In genomic region chrII:11042878-11043331, ce11 we compare ENCODE assay signal across 3 worm cellular contexts.
TF ChIP-seq lines count a peak whose summit lies in the region.

No protein-coding gene starts in this region.

TF ChIP-seq in whole organism, L1 larva, 84 proteins besides CTCF, POLR2A, EP300 and RAD21 (continued from another document and continues in another):
- TF ChIP-seq fkh-4 (tag; optimal IDR thresholded peaks at IDR 0.05; lab: Kevin White, UChicago; ENCODE audit: borderline replicate concordance) (no peak), nhr-71 (tag; optimal IDR thresholded peaks at IDR 0.05; lab: Kevin White, UChicago) (peak; percentile 78), rnt-1 (tag; optimal IDR thresholded peaks at IDR 0.05; lab: Kevin White, UChicago) (peak; percentile 56), mab-9 (GFP tag; IDR thresholded peaks at IDR 0.05; lab: Robert Waterston, UW) (0 out of 2 replicates have a peak, but pooled peaks have one; percentile 50), tbx-2 (tag; optimal IDR thresholded peaks at IDR 0.05; lab: Kevin White, UChicago) (peak; percentile 58), ztf-11 (tag; optimal IDR thresholded peaks at IDR 0.05; lab: Kevin White, UChicago) (peak in 1 of 2 experiments; percentile 5), egl-13 (tag; optimal IDR thresholded peaks at IDR 0.05; lab: Kevin White, UChicago) (peak; percentile 54), unc-130 (tag; optimal IDR thresholded peaks at IDR 0.05; lab: Kevin White, UChicago) (peak; percentile 45), grh-1 (GFP tag; IDR thresholded peaks at IDR 0.05; lab: Robert Waterston, UW) (no peak), zag-1 (tag; optimal IDR thresholded peaks at IDR 0.05; lab: Kevin White, UChicago) (no peak), pag-3 (tag; optimal IDR thresholded peaks at IDR 0.05; lab: Kevin White, UChicago; ENCODE audit: borderline replicate concordance, insufficient read depth) (peak; percentile 12), snu-23 (GFP tag; optimal IDR thresholded peaks at IDR 0.05; lab: Kevin White, UChicago) (peak; percentile 83), alr-1 (tag; optimal IDR thresholded peaks at IDR 0.05; lab: Kevin White, UChicago; ENCODE audit: borderline replicate concordance) (no peak), aly-2 (tag; optimal IDR thresholded peaks at IDR 0.05; lab: Kevin White, UChicago) (no peak), nhr-84 (tag; optimal IDR thresholded peaks at IDR 0.05; lab: Kevin White, UChicago) (no peak), skn-1 (tag; optimal IDR thresholded peaks at IDR 0.05; lab: Kevin White, UChicago) (peak; percentile 46), sup-37 (GFP tag; optimal IDR thresholded peaks at IDR 0.05; lab: Kevin White, UChicago) (no peak), unc-30 (tag; optimal IDR thresholded peaks at IDR 0.05; lab: Kevin White, UChicago) (no peak), ama-1 (optimal IDR thresholded peaks at IDR 0.05; lab: Kevin White, UChicago) (no peak), fkh-8 (tag; optimal IDR thresholded peaks at IDR 0.05; lab: Kevin White, UChicago) (peak; percentile 86), Y116A8C.19 (tag; optimal IDR thresholded peaks at IDR 0.05; lab: Kevin White, UChicago; ENCODE audit: borderline replicate concordance) (no peak), C04F5.9 (tag; optimal IDR thresholded peaks at IDR 0.05; lab: Kevin White, UChicago) (no peak), hpl-2 (GFP tag; optimal IDR thresholded peaks at IDR 0.05; lab: Kevin White, UChicago) (peak; percentile 6), pax-3 (tag; optimal IDR thresholded peaks at IDR 0.05; lab: Kevin White, UChicago) (peak; percentile 1), nhr-47 (tag; optimal IDR thresholded peaks at IDR 0.05; lab: Kevin White, UChicago) (peak; percentile 68), ceh-8 (GFP tag; optimal IDR thresholded peaks at IDR 0.05; lab: Kevin White, UChicago) (peak; percentile 65), snpc-4 (tag; optimal IDR thresholded peaks at IDR 0.05; lab: Kevin White, UChicago) (peak; percentile 4), C34B4.2 (tag; optimal IDR thresholded peaks at IDR 0.05; lab: Kevin White, UChicago) (no peak), ces-1 (GFP tag; optimal IDR thresholded peaks at IDR 0.05; lab: Kevin White, UChicago) (no peak), nhr-77 (tag; optimal IDR thresholded peaks at IDR 0.05; lab: Kevin White, UChicago) (peak; percentile 52), nhr-12 (tag; optimal IDR thresholded peaks at IDR 0.05; lab: Kevin White, UChicago) (no peak), elt-3 (tag; optimal IDR thresholded peaks at IDR 0.05; lab: Kevin White, UChicago) (no peak), lin-39 (tag; optimal IDR thresholded peaks at IDR 0.05; lab: Kevin White, UChicago) (no peak), unc-62 (GFP tag; optimal IDR thresholded peaks at IDR 0.05; lab: Kevin White, UChicago) (no peak), lin-14 (GFP tag; optimal IDR thresholded peaks at IDR 0.05; lab: Kevin White, UChicago) (peak; percentile 95), xbp-1 (tag; optimal IDR thresholded peaks at IDR 0.05; lab: Kevin White, UChicago) (peak; percentile 49), mep-1 (tag; optimal IDR thresholded peaks at IDR 0.05; lab: Kevin White, UChicago) (peak; percentile 61), swsn-7 (tag; optimal IDR thresholded peaks at IDR 0.05; lab: Kevin White, UChicago) (peak; percentile 67), F16B12.6 (tag; optimal IDR thresholded peaks at IDR 0.05; lab: Kevin White, UChicago) (peak; percentile 36), ets-5 (GFP tag; IDR thresholded peaks at IDR 0.05; lab: Robert Waterston, UW) (no peak), lir-3 (tag; optimal IDR thresholded peaks at IDR 0.05; lab: Kevin White, UChicago; ENCODE audit: poor library complexity) (peak; percentile 43), elt-2 (tag; optimal IDR thresholded peaks at IDR 0.05; lab: Kevin White, UChicago) (peak; percentile 26), nhr-85 (tag; lab: Kevin White, UChicago) (peak; percentile 52), lin-13 (GFP tag; optimal IDR thresholded peaks at IDR 0.05; lab: Kevin White, UChicago) (no peak)

TF ChIP-seq in whole organism, L3 larva, 47 proteins besides CTCF, POLR2A, EP300 and RAD21 (continued from another document):
- TF ChIP-seq lin-39 (tag; optimal IDR thresholded peaks at IDR 0.05; lab: Kevin White, UChicago) (peak; percentile 86), nhr-23 (tag; optimal IDR thresholded peaks at IDR 0.05; lab: Kevin White, UChicago) (no peak), snpc-4 (tag; optimal IDR thresholded peaks at IDR 0.05; lab: Kevin White, UChicago) (peak; percentile 21), ceh-82 (tag; optimal IDR thresholded peaks at IDR 0.05; lab: Kevin White, UChicago) (no peak), nhr-76 (tag; optimal IDR thresholded peaks at IDR 0.05; lab: Kevin White, UChicago) (no peak), nhr-43 (tag; optimal IDR thresholded peaks at IDR 0.05; lab: Kevin White, UChicago; ENCODE audit: poor library complexity, severe bottlenecking) (no peak), egl-5 (tag; optimal IDR thresholded peaks at IDR 0.05; lab: Kevin White, UChicago) (peak; percentile 55), ama-1 (optimal IDR thresholded peaks at IDR 0.05; lab: Kevin White, UChicago) (no peak), skn-1 (tag; optimal IDR thresholded peaks at IDR 0.05; lab: Kevin White, UChicago) (peak; percentile 46), daf-12 (tag; optimal IDR thresholded peaks at IDR 0.05; lab: Kevin White, UChicago) (no peak), zag-1 (tag; optimal IDR thresholded peaks at IDR 0.05; lab: Kevin White, UChicago) (no peak), pha-4 (tag; optimal IDR thresholded peaks at IDR 0.05; lab: Kevin White, UChicago) (peak; percentile 64), unc-62 (GFP tag; optimal IDR thresholded peaks at IDR 0.05; lab: Kevin White, UChicago) (peak; percentile 19), nhr-67 (tag; optimal IDR thresholded peaks at IDR 0.05; lab: Kevin White, UChicago) (no peak), nhr-28 (tag; optimal IDR thresholded peaks at IDR 0.05; lab: Kevin White, UChicago) (no peak), pqm-1 (tag; optimal IDR thresholded peaks at IDR 0.05; lab: Kevin White, UChicago) (peak; percentile 71), elt-1 (tag; optimal IDR thresholded peaks at IDR 0.05; lab: Kevin White, UChicago) (no peak), sea-2 (GFP tag; optimal IDR thresholded peaks at IDR 0.05; lab: Kevin White, UChicago) (peak; percentile 25), lsy-12 (tag; optimal IDR thresholded peaks at IDR 0.05; lab: Kevin White, UChicago) (peak; percentile 31), ztf-11 (tag; optimal IDR thresholded peaks at IDR 0.05; lab: Kevin White, UChicago) (peak; percentile 18), fkh-2 (tag; optimal IDR thresholded peaks at IDR 0.05; lab: Kevin White, UChicago) (no peak), elt-3 (tag; optimal IDR thresholded peaks at IDR 0.05; lab: Kevin White, UChicago) (no peak), nhr-25 (tag; optimal IDR thresholded peaks at IDR 0.05; lab: Kevin White, UChicago) (peak; percentile 24), ZK546.5 (tag; optimal IDR thresholded peaks at IDR 0.05; lab: Kevin White, UChicago) (no peak), tbx-2 (tag; optimal IDR thresholded peaks at IDR 0.05; lab: Kevin White, UChicago) (peak; percentile 23), nfya-1 (tag; optimal IDR thresholded peaks at IDR 0.05; lab: Kevin White, UChicago; ENCODE audit: insufficient read depth) (peak; percentile 86), nhr-237 (tag; optimal IDR thresholded peaks at IDR 0.05; lab: Kevin White, UChicago) (no peak)

TF ChIP-seq in whole organism, young adult, 124 proteins besides CTCF, POLR2A, EP300 and RAD21 (continued from another document):
- TF ChIP-seq chd-7 (tag; optimal IDR thresholded peaks at IDR 0.05; lab: Kevin White, UChicago) (peak; percentile 1), ama-1 (optimal IDR thresholded peaks at IDR 0.05; lab: Kevin White, UChicago) (no peak), ama-1 (GFP tag; optimal IDR thresholded peaks at IDR 0.05; lab: Kevin White, UChicago) (peak; percentile 13 to 67), ztf-18 (tag; optimal IDR thresholded peaks at IDR 0.05; lab: Kevin White, UChicago) (peak; percentile 52), F49E8.2 (tag; optimal IDR thresholded peaks at IDR 0.05; lab: Kevin White, UChicago; ENCODE audit: insufficient read depth) (no peak), nhr-80 (tag; optimal IDR thresholded peaks at IDR 0.05; lab: Kevin White, UChicago) (peak; percentile 93), hlh-12 (tag; optimal IDR thresholded peaks at IDR 0.05; lab: Kevin White, UChicago) (no peak), ZK185.1 (tag; optimal IDR thresholded peaks at IDR 0.05; lab: Kevin White, UChicago; ENCODE audit: poor library complexity, severe bottlenecking) (peak; percentile 22), egrh-3 (GFP tag; IDR thresholded peaks at IDR 0.05; lab: Robert Waterston, UW) (peak; percentile 72), C17E4.6 (GFP tag; IDR thresholded peaks at IDR 0.05; lab: Robert Waterston, UW) (no peak), bed-2 (GFP tag; IDR thresholded peaks at IDR 0.05; lab: Robert Waterston, UW) (no peak), Y53G8AR.9 (GFP tag; conservative IDR thresholded peaks at IDR 0.05; lab: Robert Waterston, UW) (0 out of 2 replicates have a peak, but pooled peaks have one; percentile 50), repo-1 (tag; optimal IDR thresholded peaks at IDR 0.05; lab: Kevin White, UChicago) (no peak), lir-1 (GFP tag; conservative IDR thresholded peaks at IDR 0.05; lab: Robert Waterston, UW) (0 out of 2 replicates have a peak, but pooled peaks have one; percentile 24), F23B12.7 (tag; optimal IDR thresholded peaks at IDR 0.05; lab: Kevin White, UChicago; ENCODE audit: insufficient read depth) (peak; percentile 29), egl-44 (GFP tag; IDR thresholded peaks at IDR 0.05; lab: Robert Waterston, UW) (0 out of 2 replicates have a peak, but pooled peaks have one; percentile 60), somi-1 (GFP tag; optimal IDR thresholded peaks at IDR 0.05; lab: Kevin White, UChicago) (no peak), Y67H2A.10 (GFP tag; conservative IDR thresholded peaks at IDR 0.05; lab: Robert Waterston, UW) (0 out of 2 replicates have a peak, but pooled peaks have one; percentile 29), lin-35 (GFP tag; optimal IDR thresholded peaks at IDR 0.05; lab: Kevin White, UChicago) (peak in 1 of 3 experiments; percentile 7), let-607 (tag; optimal IDR thresholded peaks at IDR 0.05; lab: Kevin White, UChicago) (peak; percentile 9 to 14), attf-6 (GFP tag; IDR thresholded peaks at IDR 0.05; lab: Robert Waterston, UW) (no peak), B0035.1 (tag; optimal IDR thresholded peaks at IDR 0.05; lab: Kevin White, UChicago) (no peak), hmg-1.2 (GFP tag; IDR thresholded peaks at IDR 0.05; lab: Robert Waterston, UW) (peak; percentile 56), snpc-4 (GFP tag; optimal IDR thresholded peaks at IDR 0.05; lab: Kevin White, UChicago) (no peak), snpc-4 (tag; optimal IDR thresholded peaks at IDR 0.05; lab: Kevin White, UChicago) (peak; percentile 26 to 57 (median 46)), cebp-1 (GFP tag; IDR thresholded peaks at IDR 0.05; lab: Robert Waterston, UW) (no peak), cebp-1 (tag; optimal IDR thresholded peaks at IDR 0.05; lab: Kevin White, UChicago) (peak; percentile 80), unc-62 (GFP tag; optimal IDR thresholded peaks at IDR 0.05; lab: Kevin White, UChicago) (no peak), hsf-1 (GFP tag; IDR thresholded peaks at IDR 0.05; lab: Robert Waterston, UW) (no peak), hrde-1 (tag; optimal IDR thresholded peaks at IDR 0.05; lab: Kevin White, UChicago; ENCODE audit: borderline replicate concordance) (no peak), snpc-1.3 (tag; optimal IDR thresholded peaks at IDR 0.05; lab: Kevin White, UChicago; ENCODE audit: insufficient read depth) (peak; percentile 21), nfya-2 (GFP tag; IDR thresholded peaks at IDR 0.05; lab: Robert Waterston, UW) (no peak)
